Worm (Caenorhabditis elegans) whole organism, young adult: ENCODE measurements around the gene C30G12.4.

Experiments
- F49E8.2 ChIP-seq: sonication (generic microtip); optimal IDR thresholded peaks from 3 replicates; lab custom pipeline; 2017; ENCODE audit warnings: missing genetic modification characterization, mild to moderate bottlenecking, missing compliant biosample characterization, antibody characterized with exemption, moderate library complexity; ENCODE audit not compliant: insufficient read depth
- ama-1 ChIP-seq, 3 experiments: fragments of 150-350 bp in 1 of 3; sonication (generic microtip) in 2 of 3; optimal IDR thresholded peaks; 2 replicates each; lab custom pipeline; 2014 to 2018; ENCODE audit warnings: missing biosample characterization in 2 of 3, missing genetic modification characterization in 2 of 3, missing genetic modification reagents in 2 of 3
- nhr-27 ChIP-seq: fragments of 200-800 bp; sonication (Bioruptor generic); optimal IDR thresholded peaks from 2 replicates; lab custom pipeline; 2018; ENCODE audit warnings: mild to moderate bottlenecking, missing genetic modification characterization, moderate library complexity, missing compliant biosample characterization

ce11 chrII:7305558-7305957 is 43.6 kb downstream of the C30G12.4 start, which contains the start of gene brf-1:
- TF ChIP-seq ama-1 (optimal IDR thresholded peaks at IDR 0.05; lab: Kevin White, UChicago) = no peak
- no peak for TF ChIP-seq ama-1 (GFP tag; optimal IDR thresholded peaks at IDR 0.05; lab: Kevin White, UChicago)
- no peak for TF ChIP-seq F49E8.2 (tag; lab: Kevin White, UChicago)
- TF ChIP-seq nhr-27 (tag; lab: Kevin White, UChicago) = no peak
